Fruit fly (Drosophila melanogaster) S2 (cell line): ENCODE measurements around the gene sea.

Experiments
- CG8478 ChIP-seq: fragments of >200 bp; optimal IDR thresholded peaks from 2 replicates; lab custom pipeline; 2018
- CTCF ChIP-seq, 2 experiments: fragments of >200 bp; optimal IDR thresholded peaks; 2 replicates each; lab custom pipeline; 2018

- no peak for TF ChIP-seq CG8478 (lab: Kevin White, UChicago)
- no peak for TF ChIP-seq CTCF (optimal IDR thresholded peaks at IDR 0.05; lab: Kevin White, UChicago)
Measured at dm6 chr3R:11563147-11563546, 3.7 kb downstream of the sea start.
